Worm (Caenorhabditis elegans): Measurements from ENCODE around the gene hda-6.

hda-6 gene

ce11 chrIV:5394687-5395086 is 30.6 kb upstream of the hda-6 start, which contains the start of the genes perm-3 and swsn-6 (continued):
- no peak for TF ChIP-seq nfyb-1 (GFP tag; IDR thresholded peaks at IDR 0.05)
- no peak for TF ChIP-seq nhr-27 (tag; optimal IDR thresholded peaks at IDR 0.05)
- TF ChIP-seq T07F8.4 (tag; optimal IDR thresholded peaks at IDR 0.05): no peak
- no peak for TF ChIP-seq bed-2 (GFP tag; IDR thresholded peaks at IDR 0.05)
- peak; percentile 44 for TF ChIP-seq ZK185.1 (tag; optimal IDR thresholded peaks at IDR 0.05; ENCODE audit: poor library complexity, severe bottlenecking)
- 0 out of 2 replicates have a peak, but pooled peaks have one; percentile 22 for TF ChIP-seq ceh-100 (GFP tag; IDR thresholded peaks at IDR 0.05)
- peak; percentile 70; the same call in 1 of the 2 replicates for TF ChIP-seq madf-6 (GFP tag; IDR thresholded peaks at IDR 0.05)
- no peak for TF ChIP-seq hsf-1 (GFP tag; IDR thresholded peaks at IDR 0.05)
- no peak for TF ChIP-seq him-1 (tag; optimal IDR thresholded peaks at IDR 0.05)
- TF ChIP-seq lin-54 (GFP tag; optimal IDR thresholded peaks at IDR 0.05): peak; percentile 81
- no peak for TF ChIP-seq nfya-2 (GFP tag; IDR thresholded peaks at IDR 0.05)
- TF ChIP-seq B0261.1 (tag; optimal IDR thresholded peaks at IDR 0.05): no peak
- TF ChIP-seq let-607 (tag; optimal IDR thresholded peaks at IDR 0.05): peak in 1 of 2 experiments; percentile 8
- no peak for TF ChIP-seq madf-8 (GFP tag; conservative IDR thresholded peaks at IDR 0.05)
- TF ChIP-seq aptf-3 (GFP tag; IDR thresholded peaks at IDR 0.05): no peak
- peak; percentile 18 for TF ChIP-seq snpc-1.3 (tag; optimal IDR thresholded peaks at IDR 0.05; ENCODE audit: insufficient read depth)
- peak; percentile 50 for TF ChIP-seq tbp1 (GFP tag; optimal IDR thresholded peaks at IDR 0.05)
- TF ChIP-seq lin-35 (GFP tag; optimal IDR thresholded peaks at IDR 0.05): peak in 2 of 3 experiments; percentile 33 to 79
- TF ChIP-seq lsy-27 (tag; optimal IDR thresholded peaks at IDR 0.05; ENCODE audit: borderline replicate concordance, insufficient read depth): no peak
- TF ChIP-seq rcor-1 (GFP tag; IDR thresholded peaks at IDR 0.05): 0 out of 2 replicates have a peak, but pooled peaks have one; percentile 30
- peak; percentile 61 for TF ChIP-seq B0336.3 (GFP tag; IDR thresholded peaks at IDR 0.05)

ce11 chrIV:5393566-5393965 is 29.5 kb upstream of the hda-6 start:
- TF ChIP-seq snpc-4 (GFP tag; optimal IDR thresholded peaks at IDR 0.05) (no peak), snpc-4 (tag; optimal IDR thresholded peaks at IDR 0.05) (peak in 1 of 4 experiments; percentile 45), hmg-1.2 (GFP tag; IDR thresholded peaks at IDR 0.05) (0 out of 2 replicates have a peak, but pooled peaks have one; percentile 16), efl-1 (GFP tag; optimal IDR thresholded peaks at IDR 0.05) (no peak), snpc-1.3 (tag; optimal IDR thresholded peaks at IDR 0.05; ENCODE audit: insufficient read depth) (peak; percentile 4), nhr-80 (tag; optimal IDR thresholded peaks at IDR 0.05) (peak; percentile 43), tlf-1 (GFP tag; optimal IDR thresholded peaks at IDR 0.05) (peak; percentile 1), zim-3 (tag; optimal IDR thresholded peaks at IDR 0.05) (no peak), ztf-26 (tag; optimal IDR thresholded peaks at IDR 0.05) (no peak), ZK185.1 (tag; optimal IDR thresholded peaks at IDR 0.05; ENCODE audit: poor library complexity, severe bottlenecking) (no peak), attf-6 (GFP tag; IDR thresholded peaks at IDR 0.05) (0 out of 2 replicates have a peak, but pooled peaks have one; percentile 46), B0336.3 (GFP tag; IDR thresholded peaks at IDR 0.05) (0 out of 2 replicates have a peak, but pooled peaks have one; percentile 10)

- TF ChIP-seq hmg-20 (GFP tag; IDR thresholded peaks at IDR 0.05): no peak
- no peak for TF ChIP-seq attf-6 (GFP tag; IDR thresholded peaks at IDR 0.05)
- peak; percentile 7 for TF ChIP-seq F49E8.2 (tag; optimal IDR thresholded peaks at IDR 0.05; ENCODE audit: insufficient read depth)
- TF ChIP-seq F33H1.4 (GFP tag; IDR thresholded peaks at IDR 0.05): peak; percentile 67
- TF ChIP-seq C06A6.2 (GFP tag; conservative IDR thresholded peaks at IDR 0.05): no peak
- no peak for TF ChIP-seq K12H6.12 (tag; optimal IDR thresholded peaks at IDR 0.05)
- no peak for TF ChIP-seq ceh-40 (GFP tag; IDR thresholded peaks at IDR 0.05)
- no peak for TF ChIP-seq nfya-2 (GFP tag; IDR thresholded peaks at IDR 0.05)
- no peak for TF ChIP-seq pbrm-1 (GFP tag; IDR thresholded peaks at IDR 0.05)
- peak; percentile 41; the same call in 1 of the 2 replicates for TF ChIP-seq madf-6 (GFP tag; IDR thresholded peaks at IDR 0.05)
- no peak for TF ChIP-seq him-1 (tag; optimal IDR thresholded peaks at IDR 0.05)
- peak; percentile 79 for TF ChIP-seq lsl-1 (GFP tag; optimal IDR thresholded peaks at IDR 0.05)
- TF ChIP-seq egl-18 (GFP tag; IDR thresholded peaks at IDR 0.05): no peak
- TF ChIP-seq snpc-4 (GFP tag; optimal IDR thresholded peaks at IDR 0.05): no peak
- peak in 3 of 4 experiments; percentile 19 to 67 (median 63) for TF ChIP-seq snpc-4 (tag; optimal IDR thresholded peaks at IDR 0.05)
- no peak for TF ChIP-seq Y53G8AR.9 (GFP tag; conservative IDR thresholded peaks at IDR 0.05)
These were observed 27.5 kb upstream of the hda-6 start, which contains the start of the genes htp-1 and ZK616.5 for ce11 chrIV:5391507-5392057. TSS of gene htp-1 (minus strand) at chrIV:5391557. TSS of gene ZK616.5 (plus strand) at chrIV:5391929.

Data from whole organism, young adult.